Fruit fly (Drosophila melanogaster) whole organism, embryonic: ENCODE data around the gene CG6195.

Experiments
- Aef1 ChIP-seq: fragments of 200-800 bp; sonication (Bioruptor generic); IDR thresholded peaks from 3 replicates; pipeline ENCODE4 v1.3.6; 2022; ENCODE audit warnings: missing biosample characterization, missing genetic modification characterization
- Bgb ChIP-seq: fragments of 200-800 bp; sonication (Bioruptor generic); IDR thresholded peaks from 2 replicates; pipeline ENCODE4 v1.3.6; 2022; ENCODE audit warnings: missing biosample characterization, missing genetic modification characterization; ENCODE audit not compliant: partially characterized antibody
- CG11398 ChIP-seq: fragments of 200-800 bp; sonication (Bioruptor generic); optimal IDR thresholded peaks from 2 replicates; lab custom pipeline; 2016; ENCODE audit warnings: missing biosample characterization, missing genetic modification characterization
- CG14667 ChIP-seq: fragments of 200-800 bp; sonication (Bioruptor generic); IDR thresholded peaks from 2 replicates; pipeline ENCODE4 v1.3.6; 2022; ENCODE audit warnings: missing biosample characterization, missing genetic modification characterization
- CG14860 ChIP-seq: fragments of 200-800 bp; sonication (Bioruptor generic); IDR thresholded peaks from 3 replicates; pipeline ENCODE4 v1.3.6; 2022; ENCODE audit warnings: missing biosample characterization, missing genetic modification characterization; ENCODE audit not compliant: partially characterized antibody
- CG1647 ChIP-seq: fragments of 200-800 bp; sonication (Bioruptor generic); optimal IDR thresholded peaks from 3 replicates; lab custom pipeline; 2016; ENCODE audit warnings: missing biosample characterization, missing genetic modification characterization
- CG17328 ChIP-seq: fragments of 200-800 bp; sonication (Bioruptor generic); IDR thresholded peaks from 2 replicates; pipeline ENCODE4 v1.3.6; 2022; ENCODE audit warnings: missing biosample characterization, missing genetic modification characterization
- CG1832 ChIP-seq: fragments of 200-800 bp; sonication (Bioruptor generic); optimal IDR thresholded peaks from 2 replicates; lab custom pipeline; 2017; ENCODE audit warnings: missing biosample characterization, mild to moderate bottlenecking, missing genetic modification characterization, inconsistent platforms
- CG2120 ChIP-seq: fragments of 200-800 bp; sonication (Bioruptor generic); optimal IDR thresholded peaks from 3 replicates; lab custom pipeline; 2016; ENCODE audit warnings: missing biosample characterization, missing genetic modification characterization
- CG2199 ChIP-seq: fragments of 200-800 bp; sonication (Bioruptor generic); IDR thresholded peaks from 3 replicates; pipeline ENCODE4 v1.3.6; 2022; ENCODE audit warnings: missing biosample characterization, missing genetic modification characterization
- CG31224 ChIP-seq: fragments of 200-800 bp; sonication (Bioruptor generic); IDR thresholded peaks from 2 replicates; pipeline ENCODE4 v1.3.6; 2022; ENCODE audit warnings: missing biosample characterization, missing genetic modification characterization
- CG32532 ChIP-seq: fragments of 200-800 bp; sonication (Bioruptor generic); IDR thresholded peaks from 2 replicates; pipeline ENCODE4 v1.3.6; 2022; ENCODE audit warnings: missing biosample characterization, missing genetic modification characterization
- CG4404 ChIP-seq: fragments of 200-800 bp; sonication (Bioruptor generic); IDR thresholded peaks from 2 replicates; pipeline ENCODE4 v1.3.6; 2022; ENCODE audit warnings: missing biosample characterization, missing genetic modification characterization
- CG8290 ChIP-seq, 3 experiments: fragments of 200-800 bp; sonication (Bioruptor generic); optimal IDR thresholded peaks; 2 replicates each; lab custom pipeline; 2016 to 2019; ENCODE audit warnings: missing biosample characterization in 3 of 3, missing genetic modification characterization in 3 of 3, mild to moderate bottlenecking in 2 of 3, moderate library complexity in 1 of 3
- CG9876 ChIP-seq: fragments of 200-800 bp; sonication (Bioruptor generic); optimal IDR thresholded peaks from 2 replicates; lab custom pipeline; 2016; ENCODE audit warnings: missing biosample characterization, missing genetic modification characterization
- CHES-1-like ChIP-seq: fragments of 200-800 bp; sonication (Bioruptor generic); optimal IDR thresholded peaks from 2 replicates; lab custom pipeline; 2016; ENCODE audit warnings: missing biosample characterization, missing genetic modification characterization
- D ChIP-seq, 2 experiments: fragments of 200-800 bp in 1 of 2; fragments of >200 bp in 1 of 2; sonication (Bioruptor generic) in 1 of 2; optimal IDR thresholded peaks; 2 replicates in 1 of 2; 3 replicates in 1 of 2; lab custom pipeline; 2017; ENCODE audit warnings: mild to moderate bottlenecking in 1 of 2, missing biosample characterization in 1 of 2, missing genetic modification characterization in 1 of 2, missing genetic modification reagents in 1 of 2
- Dad ChIP-seq: fragments of 200-800 bp; sonication (Bioruptor generic); optimal IDR thresholded peaks from 3 replicates; lab custom pipeline; 2016; ENCODE audit warnings: missing biosample characterization, missing genetic modification characterization
- Dek ChIP-seq: fragments of 200-800 bp; sonication (Bioruptor generic); optimal IDR thresholded peaks from 3 replicates; lab custom pipeline; 2019; ENCODE audit warnings: missing biosample characterization, mild to moderate bottlenecking, missing genetic modification characterization, moderate library complexity
- Dref ChIP-seq: fragments of 200-800 bp; sonication (Bioruptor generic); IDR thresholded peaks from 2 replicates; pipeline ENCODE4 v1.3.6; 2022; ENCODE audit warnings: missing biosample characterization, missing genetic modification characterization
- HLH54F ChIP-seq: fragments of 200-800 bp; sonication (Bioruptor generic); optimal IDR thresholded peaks from 3 replicates; lab custom pipeline; 2016; ENCODE audit warnings: missing biosample characterization, missing genetic modification characterization
- Nf-YB ChIP-seq: fragments of 200-800 bp; sonication (Bioruptor generic); optimal IDR thresholded peaks from 3 replicates; lab custom pipeline; 2019; ENCODE audit warnings: missing biosample characterization, mild to moderate bottlenecking, missing genetic modification characterization, moderate library complexity
- Oaz ChIP-seq: fragments of 200-800 bp; sonication (Bioruptor generic); IDR thresholded peaks from 2 replicates; pipeline ENCODE4 v1.3.6; 2022; ENCODE audit warnings: missing biosample characterization, missing genetic modification characterization
- Side ChIP-seq: fragments of 200-800 bp; sonication (Bioruptor generic); optimal IDR thresholded peaks from 2 replicates; lab custom pipeline; 2016; ENCODE audit warnings: missing biosample characterization, missing genetic modification characterization
- Trl ChIP-seq, 3 experiments: fragments of >200 bp in 2 of 3; fragments of 200-800 bp in 1 of 3; sonication (Bioruptor generic) in 1 of 3; optimal IDR thresholded peaks; 2 replicates in 1 of 3; 3 replicates in 2 of 3; lab custom pipeline; 2016 to 2017; ENCODE audit warnings: missing biosample characterization in 1 of 3, missing genetic modification characterization in 1 of 3
- Xbp1 ChIP-seq: fragments of 200-800 bp; sonication (Bioruptor generic); optimal IDR thresholded peaks from 3 replicates; lab custom pipeline; 2016; ENCODE audit warnings: missing biosample characterization, mild to moderate bottlenecking, missing genetic modification characterization
- ac ChIP-seq: fragments of 200-800 bp; sonication (Bioruptor generic); optimal IDR thresholded peaks from 3 replicates; lab custom pipeline; 2017; ENCODE audit warnings: missing biosample characterization, mild to moderate bottlenecking, missing genetic modification characterization
- br ChIP-seq: fragments of >200 bp; optimal IDR thresholded peaks from 2 replicates; lab custom pipeline; 2017
- cas ChIP-seq: fragments of 200-800 bp; sonication (Bioruptor generic); IDR thresholded peaks from 2 replicates; pipeline ENCODE4 v1.3.6; 2022; ENCODE audit warnings: missing biosample characterization, missing genetic modification characterization
- chm ChIP-seq: fragments of 200-800 bp; sonication (Bioruptor generic); IDR thresholded peaks from 2 replicates; pipeline ENCODE4 v1.3.6; 2022; ENCODE audit warnings: missing biosample characterization, missing genetic modification characterization
- dm ChIP-seq: fragments of 200-800 bp; sonication (Bioruptor generic); optimal IDR thresholded peaks from 3 replicates; lab custom pipeline; 2016; ENCODE audit warnings: missing biosample characterization, missing genetic modification characterization
- ftz-f1 ChIP-seq: fragments of 200-800 bp; sonication (Bioruptor generic); optimal IDR thresholded peaks from 2 replicates; lab custom pipeline; 2016; ENCODE audit warnings: missing biosample characterization, missing genetic modification characterization
- grau ChIP-seq: fragments of 200-800 bp; optimal IDR thresholded peaks from 3 replicates; lab custom pipeline; 2019; ENCODE audit warnings: missing biosample characterization, mild to moderate bottlenecking, missing genetic modification characterization, moderate library complexity
- gt ChIP-seq: fragments of 200-800 bp; sonication (Bioruptor generic); IDR thresholded peaks from 2 replicates; pipeline ENCODE4 v1.3.6; 2022; ENCODE audit warnings: missing biosample characterization, missing genetic modification characterization
- ham ChIP-seq: fragments of 200-800 bp; sonication (Bioruptor generic); IDR thresholded peaks from 2 replicates; pipeline ENCODE4 v1.3.6; 2022; ENCODE audit warnings: missing biosample characterization, missing genetic modification characterization
- inv ChIP-seq: fragments of 200-800 bp; sonication (Bioruptor generic); IDR thresholded peaks from 2 replicates; pipeline ENCODE4 v1.3.6; 2022; ENCODE audit warnings: missing biosample characterization, missing genetic modification characterization; ENCODE audit not compliant: partially characterized antibody
- jing ChIP-seq: fragments of 200-800 bp; sonication (Bioruptor generic); optimal IDR thresholded peaks from 2 replicates; lab custom pipeline; 2018; ENCODE audit warnings: missing biosample characterization, mild to moderate bottlenecking, missing genetic modification characterization
- mam ChIP-seq: fragments of 200-800 bp; sonication (Bioruptor generic); optimal IDR thresholded peaks from 3 replicates; lab custom pipeline; 2016; ENCODE audit warnings: missing biosample characterization, missing genetic modification characterization
- mld ChIP-seq: fragments of 200-800 bp; sonication (Bioruptor generic); IDR thresholded peaks from 3 replicates; pipeline ENCODE4 v1.3.6; 2022; ENCODE audit warnings: missing biosample characterization, missing genetic modification characterization; ENCODE audit not compliant: partially characterized antibody
- odd ChIP-seq: fragments of 200-800 bp; sonication (Bioruptor generic); optimal IDR thresholded peaks from 2 replicates; lab custom pipeline; 2017; ENCODE audit warnings: missing biosample characterization, mild to moderate bottlenecking, missing genetic modification characterization
- pho ChIP-seq: fragments of 200-800 bp; sonication (Bioruptor generic); optimal IDR thresholded peaks from 2 replicates; lab custom pipeline; 2016; ENCODE audit warnings: missing biosample characterization, missing genetic modification characterization
- sc ChIP-seq, 3 experiments: fragments of >200 bp in 2 of 3; fragments of 200-800 bp in 1 of 3; sonication (Bioruptor generic) in 1 of 3; optimal IDR thresholded peaks; 2 replicates in 2 of 3; 3 replicates in 1 of 3; lab custom pipeline; 2017; ENCODE audit warnings: mild to moderate bottlenecking in 1 of 3, missing biosample characterization in 1 of 3, missing genetic modification characterization in 1 of 3, missing genetic modification reagents in 1 of 3
- scrt ChIP-seq: fragments of 200-800 bp; sonication (Bioruptor generic); optimal IDR thresholded peaks from 2 replicates; lab custom pipeline; 2018; ENCODE audit warnings: missing biosample characterization, mild to moderate bottlenecking, missing genetic modification characterization, moderate library complexity
- sd ChIP-seq: fragments of 200-800 bp; sonication (Bioruptor generic); optimal IDR thresholded peaks from 3 replicates; lab custom pipeline; 2018; ENCODE audit warnings: missing biosample characterization, mild to moderate bottlenecking, missing genetic modification characterization, moderate library complexity
- zf30C ChIP-seq: fragments of 200-800 bp; sonication (Bioruptor generic); optimal IDR thresholded peaks from 3 replicates; lab custom pipeline; 2018; ENCODE audit warnings: missing biosample characterization, mild to moderate bottlenecking, missing genetic modification characterization
- zfh2 ChIP-seq: fragments of 200-800 bp; sonication (Bioruptor generic); optimal IDR thresholded peaks from 2 replicates; lab custom pipeline; 2016; ENCODE audit warnings: missing biosample characterization, missing genetic modification characterization

The CG6195 gene

DNA sequence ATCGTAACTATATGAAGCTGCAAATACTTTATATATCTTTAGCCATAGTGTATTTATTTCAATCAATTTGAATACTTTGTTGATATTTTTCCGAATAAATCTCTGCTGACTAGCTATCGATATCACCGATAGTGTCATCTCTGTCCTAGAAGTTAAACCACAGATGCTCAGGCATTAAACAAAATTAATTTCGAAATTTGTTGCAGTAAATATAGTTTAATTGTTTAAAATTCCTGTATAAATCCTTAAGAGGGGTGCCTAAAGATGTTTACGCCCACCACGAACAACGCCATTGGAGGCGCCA lies 3.4 kb downstream of the CG6195 start, which contains the start of gene Nup58 (continued):
- peak; percentile 8 for TF ChIP-seq zfh2 (GFP tag; lab: Kevin White, UChicago)
- peak; percentile 56; the same call in 1 of the 3 replicates for TF ChIP-seq mld
- TF ChIP-seq Dref (GFP tag; lab: Robert Waterston, UW), result peak; percentile 65
- no peak for TF ChIP-seq ftz-f1
- peak; percentile 40 for TF ChIP-seq CG32532
- TF ChIP-seq, all 482 proteins: peak for 60

- TF ChIP-seq CG14667 (GFP tag; lab: Robert Waterston, UW) (peak; percentile 39; the same call in 1 of the 2 replicates), Side (GFP tag; lab: Kevin White, UChicago) (peak; percentile 34), Aef1 (peak; percentile 68), pho (GFP tag; lab: Kevin White, UChicago) (peak; percentile 36), CG9876 (GFP tag; lab: Kevin White, UChicago) (peak; percentile 36), chm (GFP tag; lab: Robert Waterston, UW) (peak; percentile 82), CG1832 (GFP tag; lab: Kevin White, UChicago) (no peak), scrt (peak; percentile 42), Nf-YB (no peak), CG8290 (GFP tag; optimal IDR thresholded peaks at IDR 0.05; lab: Kevin White, UChicago) (no peak), CG8290 (tag; optimal IDR thresholded peaks at IDR 0.05; lab: Kevin White, UChicago) (peak in 1 of 2 experiments; percentile 87), odd (GFP tag; lab: Kevin White, UChicago) (no peak), cas (GFP tag; lab: Robert Waterston, UW) (peak; percentile 35; the same call in 1 of the 2 replicates), HLH54F (GFP tag; lab: Kevin White, UChicago) (peak; percentile 35), CHES-1-like (GFP tag; lab: Kevin White, UChicago) (peak; percentile 39), jing (GFP tag; lab: Kevin White, UChicago) (no peak), Dek (tag; lab: Kevin White, UChicago) (peak; percentile 42), gt (no peak), inv (GFP tag; lab: Robert Waterston, UW) (peak; percentile 62), CG11398 (GFP tag; lab: Kevin White, UChicago) (no peak), Bgb (GFP tag; lab: Robert Waterston, UW) (peak; percentile 79), Xbp1 (GFP tag; lab: Kevin White, UChicago) (peak; percentile 64), zf30C (GFP tag; lab: Kevin White, UChicago) (no peak), grau (tag; lab: Kevin White, UChicago) (no peak), dm (peak; percentile 38), mld (peak; percentile 48; the same call in 1 of the 3 replicates), ac (GFP tag; lab: Kevin White, UChicago) (no peak), CG1647 (GFP tag; lab: Kevin White, UChicago) (peak; percentile 39), mam (GFP tag; lab: Kevin White, UChicago) (peak; percentile 76), CG14860 (GFP tag; lab: Robert Waterston, UW) (peak; percentile 8; the same call in 2 of the 3 replicates), CG31224 (peak; percentile 34; the same call in 1 of the 2 replicates), Trl (optimal IDR thresholded peaks at IDR 0.05; lab: Kevin White, UChicago) (no peak), Trl (GFP tag; optimal IDR thresholded peaks at IDR 0.05; lab: Kevin White, UChicago) (peak; percentile 43), sd (tag; lab: Kevin White, UChicago) (peak; percentile 47), Dad (GFP tag; lab: Kevin White, UChicago) (peak; percentile 31), Oaz (GFP tag; lab: Robert Waterston, UW) (no peak), CG17328 (GFP tag; lab: Robert Waterston, UW) (peak; percentile 26; the same call in 1 of the 2 replicates), D (optimal IDR thresholded peaks at IDR 0.05; lab: Kevin White, UChicago) (no peak), D (GFP tag; optimal IDR thresholded peaks at IDR 0.05; lab: Kevin White, UChicago) (no peak), sc (optimal IDR thresholded peaks at IDR 0.05; lab: Kevin White, UChicago) (no peak), sc (GFP tag; optimal IDR thresholded peaks at IDR 0.05; lab: Kevin White, UChicago) (no peak), br (lab: Kevin White, UChicago) (no peak), ham (peak; percentile 27; the same call in 1 of the 2 replicates), CG2199 (0 out of 3 replicates have a peak, but pooled peaks have one; percentile 60), CG4404 (GFP tag; lab: Robert Waterston, UW) (0 out of 2 replicates have a peak, but pooled peaks have one; percentile 9), CG2120 (GFP tag; lab: Kevin White, UChicago) (peak; percentile 58)
Observed at dm6 chr3R:19644094-19644900, 3.9 kb downstream of the CG6195 start, which contains the start of gene Vha13. Gene Vha13, minus strand, starts transcription at chr3R:19644386.
